Worm (Caenorhabditis elegans) whole organism, early embryonic: ENCODE data around the gene ptr-8.

Experiments used
- F13C5.2 ChIP-seq: sonication (generic microtip); optimal IDR thresholded peaks from 2 replicates; lab custom pipeline; 2017; ENCODE audit warnings: mild to moderate bottlenecking, missing genetic modification characterization, inconsistent platforms, missing compliant biosample characterization
- ama-1 ChIP-seq: fragments of 150-350 bp; optimal IDR thresholded peaks from 2 replicates; lab custom pipeline; 2014
- ceh-36 ChIP-seq: sonication (generic microtip); optimal IDR thresholded peaks from 2 replicates; lab custom pipeline; 2016; ENCODE audit warnings: missing genetic modification characterization, inconsistent platforms, missing compliant biosample characterization
- flt-1 ChIP-seq: fragments of 200-800 bp; sonication (Bioruptor generic); IDR thresholded peaks from 2 replicates; pipeline ENCODE4 v1.3.6; 2022; ENCODE audit warnings: missing genetic modification characterization, missing compliant biosample characterization
- hmbx-1 ChIP-seq: sonication (generic microtip); optimal IDR thresholded peaks from 2 replicates; lab custom pipeline; 2016; ENCODE audit warnings: mild to moderate bottlenecking, missing genetic modification characterization, missing compliant biosample characterization
- hmg-4 ChIP-seq: fragments of 200-800 bp; sonication (Bioruptor generic); optimal IDR thresholded peaks from 2 replicates; lab custom pipeline; 2018; ENCODE audit warnings: mild to moderate bottlenecking, missing genetic modification characterization, missing compliant biosample characterization
- tbx-11 ChIP-seq: fragments of 200-800 bp; sonication (Bioruptor generic); IDR thresholded peaks from 2 replicates; pipeline ENCODE4 v1.3.6; 2022; ENCODE audit warnings: missing genetic modification characterization, missing compliant biosample characterization

ce11 chrII:10840067-10840466 is 49.0 kb upstream of the ptr-8 start:
- TF ChIP-seq tbx-11 (GFP tag; lab: Robert Waterston, UW) (peak; percentile 94), ama-1 (peak; percentile 89), hmbx-1 (tag; lab: Kevin White, UChicago) (peak; percentile 92), flt-1 (GFP tag; lab: Robert Waterston, UW) (peak; percentile 96), F13C5.2 (tag; lab: Kevin White, UChicago) (peak; percentile 97), ceh-36 (tag; lab: Kevin White, UChicago) (peak; percentile 96), hmg-4 (GFP tag; lab: Kevin White, UChicago) (peak; percentile 99)
